Worm (Caenorhabditis elegans): ENCODE data around the gene C52E4.7.

Gene C52E4.7

ce11 chrV:11985384-11985783 lies 8.7 kb upstream of the C52E4.7 start, which contains the start of gene mans-2:
TSS of gene mans-2 (minus strand) at chrV:11985484.
- TF ChIP-seq hif-1 (tag; optimal IDR thresholded peaks at IDR 0.05) (no peak), ctbp-1 (GFP tag; IDR thresholded peaks at IDR 0.05) (no peak), dmd-9 (GFP tag; IDR thresholded peaks at IDR 0.05) (no peak), nhr-76 (tag; optimal IDR thresholded peaks at IDR 0.05) (no peak), daf-19 (GFP tag; conservative IDR thresholded peaks at IDR 0.05) (no peak), ceh-82 (tag; optimal IDR thresholded peaks at IDR 0.05) (no peak), F10B5.3 (tag; optimal IDR thresholded peaks at IDR 0.05) (no peak), ceh-32 (tag; optimal IDR thresholded peaks at IDR 0.05; ENCODE audit: poor library complexity) (no peak), hlh-11 (tag; optimal IDR thresholded peaks at IDR 0.05) (no peak), dpl-1 (GFP tag; optimal IDR thresholded peaks at IDR 0.05) (no peak), nhr-41 (GFP tag; IDR thresholded peaks at IDR 0.05) (no peak), nhr-102 (tag; optimal IDR thresholded peaks at IDR 0.05) (no peak), daf-8 (GFP tag; IDR thresholded peaks at IDR 0.05) (no peak), zag-1 (tag; optimal IDR thresholded peaks at IDR 0.05) (no peak), mep-1 (tag; optimal IDR thresholded peaks at IDR 0.05) (no peak), sdz-12 (GFP tag; optimal IDR thresholded peaks at IDR 0.05) (no peak), nhr-42 (GFP tag; IDR thresholded peaks at IDR 0.05) (no peak), pha-4 (GFP tag; IDR thresholded peaks at IDR 0.05) (no peak), pha-4 (tag; optimal IDR thresholded peaks at IDR 0.05) (no peak), hlh-30 (tag; optimal IDR thresholded peaks at IDR 0.05; ENCODE audit: insufficient read depth) (no peak), duxl-1 (tag; optimal IDR thresholded peaks at IDR 0.05; ENCODE audit: poor library complexity) (no peak)

DNA sequence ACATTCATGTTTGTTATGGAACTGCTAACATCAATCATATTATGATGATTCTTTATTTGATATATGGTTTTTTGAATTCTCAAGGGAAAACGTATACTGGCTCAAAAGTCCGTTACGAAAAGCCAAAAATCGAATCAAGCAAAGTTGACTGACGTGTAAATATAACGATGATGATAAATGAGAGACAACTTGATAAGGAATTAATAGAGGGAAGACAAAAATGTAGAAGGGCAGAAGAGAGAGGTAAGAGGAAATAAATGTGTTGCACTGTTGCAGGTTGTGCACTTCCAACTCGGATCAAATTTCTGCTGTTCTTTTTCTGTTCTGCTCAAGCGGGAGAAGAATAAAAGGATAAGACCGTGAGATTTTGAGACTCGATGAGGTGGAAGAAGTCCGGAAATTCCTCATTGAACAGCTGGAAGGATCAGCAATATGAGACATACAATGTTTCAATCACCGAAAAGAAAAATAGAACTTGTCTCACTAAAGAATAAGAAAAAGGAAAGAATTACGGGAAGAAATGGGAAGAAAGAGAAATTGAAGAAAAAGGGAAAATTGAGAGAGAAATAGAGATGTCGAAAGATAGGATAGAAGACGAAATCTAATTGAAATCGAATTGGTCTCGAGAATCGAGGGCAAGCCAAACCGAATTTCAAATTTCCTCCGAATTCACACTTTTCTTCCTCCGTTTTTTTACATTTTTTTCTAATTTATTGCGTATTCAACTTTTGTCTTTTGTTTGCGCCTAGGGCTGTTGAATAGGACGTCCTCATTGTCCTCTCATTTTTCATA lies 7.8 kb upstream of the C52E4.7 start:
- TF ChIP-seq pqm-1 (tag; optimal IDR thresholded peaks at IDR 0.05) (peak; percentile 61), zip-2 (tag; optimal IDR thresholded peaks at IDR 0.05) (no peak), dpl-1 (GFP tag; optimal IDR thresholded peaks at IDR 0.05) (peak; percentile 4), ces-1 (GFP tag; optimal IDR thresholded peaks at IDR 0.05) (peak; percentile 62), lsy-2 (tag; optimal IDR thresholded peaks at IDR 0.05) (peak in 1 of 2 experiments; percentile 26), ceh-20 (GFP tag; IDR thresholded peaks at IDR 0.05) (peak; percentile 69), dmd-8 (GFP tag; IDR thresholded peaks at IDR 0.05) (no peak), mdt-29 (GFP tag; IDR thresholded peaks at IDR 0.05) (no peak), dmd-6 (GFP tag; IDR thresholded peaks at IDR 0.05) (peak; percentile 62), spr-1 (tag; optimal IDR thresholded peaks at IDR 0.05) (no peak), hlh-11 (tag; optimal IDR thresholded peaks at IDR 0.05) (peak; percentile 0), mes-2 (tag; optimal IDR thresholded peaks at IDR 0.05; ENCODE audit: poor library complexity, severe bottlenecking) (no peak), vab-7 (GFP tag; IDR thresholded peaks at IDR 0.05) (no peak), fkh-10 (GFP tag; optimal IDR thresholded peaks at IDR 0.05) (peak; percentile 48), ztf-11 (tag; optimal IDR thresholded peaks at IDR 0.05) (no peak), hmg-1.1 (GFP tag; IDR thresholded peaks at IDR 0.05) (no peak), nhr-28 (tag; optimal IDR thresholded peaks at IDR 0.05) (peak; percentile 25), daf-16 (GFP tag; optimal IDR thresholded peaks at IDR 0.05) (no peak), daf-16 (tag; optimal IDR thresholded peaks at IDR 0.05) (peak; percentile 22), nhr-6 (tag; optimal IDR thresholded peaks at IDR 0.05) (peak; percentile 65), aha-1 (tag) (peak; percentile 3)
